Worm (Caenorhabditis elegans) whole organism, midembryonic: ENCODE results near the gene F44E7.9.

Experiments used
- T22C8.4 ChIP-seq: fragments of 200-800 bp; sonication (Bioruptor generic); IDR thresholded peaks from 2 replicates; pipeline ENCODE4 v1.3.6; 2022; ENCODE audit warnings: missing genetic modification characterization, missing compliant biosample characterization
- tab-1 ChIP-seq: fragments of 200-800 bp; sonication (Bioruptor generic); IDR thresholded peaks from 2 replicates; pipeline ENCODE4 v1.3.6; 2022; ENCODE audit warnings: missing genetic modification characterization, missing compliant biosample characterization

ce11 chrV:5831253-5831652 lies 40.2 kb downstream of the F44E7.9 start:
- no peak for TF ChIP-seq T22C8.4 (GFP tag; lab: Robert Waterston, UW)
- TF ChIP-seq tab-1 (GFP tag; lab: Robert Waterston, UW): no peak
